Fruit fly (Drosophila melanogaster) whole organism: ENCODE measurements around the gene CG18170.

Experiments used
- Dll ChIP-seq: fragments of >200 bp; optimal IDR thresholded peaks from 2 replicates; lab custom pipeline; 2017
- psq ChIP-seq: fragments of >200 bp; optimal IDR thresholded peaks from 2 replicates; lab custom pipeline; 2017
- usp ChIP-seq: fragments of >200 bp; optimal IDR thresholded peaks from 2 replicates; lab custom pipeline; 2017; ENCODE audit warnings: missing biosample characterization, missing genetic modification characterization, mixed read lengths

- TF ChIP-seq psq (lab: Kevin White, UChicago) (no peak), usp (GFP tag; lab: Kevin White, UChicago) (no peak), Dll (lab: Kevin White, UChicago) (no peak)
Measured at dm6 chr3L:1649363-1649762, 46.6 kb downstream of the CG18170 start.
